Fruit fly (Drosophila melanogaster): Measurements from ENCODE around the gene CecA2.

CecA2 gene

DNA sequence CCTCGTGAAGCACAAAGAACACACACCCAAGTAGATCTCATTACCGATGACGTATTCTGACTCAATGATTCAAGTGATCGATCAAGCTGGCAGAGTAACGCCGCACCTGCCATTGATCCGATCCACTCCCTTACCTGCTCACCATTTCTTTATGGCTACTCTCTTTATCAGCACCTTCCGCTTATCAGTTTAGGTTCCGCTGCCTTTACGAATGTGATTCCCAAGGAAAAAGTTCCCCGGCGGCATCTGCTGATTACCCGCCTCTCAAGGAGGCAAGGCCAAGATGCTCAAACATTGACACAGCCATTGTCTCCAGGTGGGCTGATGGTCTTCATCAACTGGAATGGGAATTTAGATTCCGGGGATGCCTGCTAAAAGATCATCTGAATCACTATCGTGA, 3.1 kb downstream of the CecA2 start:
- TF ChIP-seq vvl (GFP tag; IDR thresholded peaks at IDR 0.05) (no peak), lab (GFP tag; optimal IDR thresholded peaks at IDR 0.05) (peak; percentile 29), hb (GFP tag; IDR thresholded peaks at IDR 0.05; ENCODE audit: partially characterized antibody) (0 out of 3 replicates have a peak, but pooled peaks have one; percentile 9), bigmax (GFP tag; optimal IDR thresholded peaks at IDR 0.05) (no peak), CG2889 (GFP tag; IDR thresholded peaks at IDR 0.05) (no peak), Spps (tag; optimal IDR thresholded peaks at IDR 0.05) (no peak), pb (GFP tag; optimal IDR thresholded peaks at IDR 0.05) (no peak), CG31224 (GFP tag; IDR thresholded peaks at IDR 0.05) (no peak)

DNA sequence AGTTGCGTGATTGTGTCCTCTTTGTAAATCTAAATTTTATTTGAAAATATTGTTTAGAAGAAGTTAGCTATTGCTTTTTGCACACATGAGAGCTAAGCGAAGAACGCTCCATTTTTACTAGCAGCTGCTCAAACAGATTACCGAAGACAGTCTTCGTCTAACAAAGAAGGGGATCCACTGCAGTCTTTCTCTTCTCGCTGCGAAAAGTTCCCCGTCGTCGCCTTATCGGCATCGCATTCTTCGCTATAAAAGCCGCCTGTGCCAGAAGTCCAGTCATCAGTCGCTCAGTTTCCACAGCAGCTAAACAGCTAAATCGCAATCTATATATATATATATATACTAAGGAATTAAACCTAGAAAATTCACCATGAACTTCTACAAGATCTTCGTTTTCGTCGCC, 4.3 kb downstream of the CecA2 start, which contains the start of gene CecC:
Gene CecC, plus strand, starts transcription at position 275 of the 400 bp plus-strand sequence.
- TF ChIP-seq mam (GFP tag; optimal IDR thresholded peaks at IDR 0.05) (no peak), CG9437 (GFP tag; optimal IDR thresholded peaks at IDR 0.05) (no peak), bbx (GFP tag; IDR thresholded peaks at IDR 0.05; ENCODE audit: partially characterized antibody) (no peak), CG15011 (GFP tag; optimal IDR thresholded peaks at IDR 0.05) (no peak), Poxn (GFP tag; IDR thresholded peaks at IDR 0.05) (no peak), sim (GFP tag; IDR thresholded peaks at IDR 0.05) (no peak), Neu2 (GFP tag; optimal IDR thresholded peaks at IDR 0.05; ENCODE audit: borderline replicate concordance) (no peak), CG30431 (GFP tag; optimal IDR thresholded peaks at IDR 0.05) (no peak), CG4617 (GFP tag; optimal IDR thresholded peaks at IDR 0.05; ENCODE audit: borderline replicate concordance) (no peak), dimm (GFP tag; IDR thresholded peaks at IDR 0.05) (no peak), CG12659 (GFP tag; optimal IDR thresholded peaks at IDR 0.05) (no peak), tx (GFP tag; optimal IDR thresholded peaks at IDR 0.05) (no peak), Dp (GFP tag; optimal IDR thresholded peaks at IDR 0.05) (no peak), ase (GFP tag; IDR thresholded peaks at IDR 0.05) (no peak)

dm6 chr3R:30222236-30222635, 10.3 kb downstream of the CecA2 start:
- TF ChIP-seq Doc2 (GFP tag; IDR thresholded peaks at IDR 0.05) (no peak), esg (GFP tag; conservative IDR thresholded peaks at IDR 0.05) (0 out of 2 replicates have a peak, but pooled peaks have one; percentile 18), NfI (GFP tag; optimal IDR thresholded peaks at IDR 0.05) (no peak), CG13424 (tag; optimal IDR thresholded peaks at IDR 0.05) (peak; percentile 6), Hsf (GFP tag; optimal IDR thresholded peaks at IDR 0.05) (peak; percentile 3), trem (tag; optimal IDR thresholded peaks at IDR 0.05) (peak; percentile 16), ro (GFP tag; IDR thresholded peaks at IDR 0.05) (no peak), dysf (GFP tag; IDR thresholded peaks at IDR 0.05) (0 out of 3 replicates have a peak, but pooled peaks have one; percentile 6), CG18599 (GFP tag; optimal IDR thresholded peaks at IDR 0.05) (peak; percentile 9), onecut (GFP tag; IDR thresholded peaks at IDR 0.05) (no peak), GATAe (GFP tag; conservative IDR thresholded peaks at IDR 0.05) (no peak), vvl (GFP tag; IDR thresholded peaks at IDR 0.05) (peak; percentile 46; the same call in 1 of the 2 replicates), CG11247 (GFP tag; IDR thresholded peaks at IDR 0.05) (no peak), HLH3B (GFP tag; IDR thresholded peaks at IDR 0.05) (0 out of 2 replicates have a peak, but pooled peaks have one; percentile 13), pum (GFP tag; optimal IDR thresholded peaks at IDR 0.05) (no peak), Xbp1 (GFP tag; optimal IDR thresholded peaks at IDR 0.05) (peak; percentile 33), CG14014 (GFP tag; IDR thresholded peaks at IDR 0.05) (peak; percentile 19; the same call in 1 of the 2 replicates), CG17361 (GFP tag; IDR thresholded peaks at IDR 0.05) (0 out of 3 replicates have a peak, but pooled peaks have one; percentile 20), CG8388 (GFP tag; optimal IDR thresholded peaks at IDR 0.05) (peak; percentile 19), CG6689 (GFP tag; IDR thresholded peaks at IDR 0.05) (peak; percentile 52; the same call in 1 of the 2 replicates), CG31441 (GFP tag; IDR thresholded peaks at IDR 0.05) (peak; percentile 44), unpg (GFP tag; optimal IDR thresholded peaks at IDR 0.05) (peak; percentile 41), CG7839 (tag; optimal IDR thresholded peaks at IDR 0.05) (peak; percentile 41), Sry-β (GFP tag; optimal IDR thresholded peaks at IDR 0.05) (peak; percentile 73), CG13894 (tag; optimal IDR thresholded peaks at IDR 0.05) (no peak), ken (GFP tag; IDR thresholded peaks at IDR 0.05) (0 out of 3 replicates have a peak, but pooled peaks have one; percentile 49), Neu2 (GFP tag; optimal IDR thresholded peaks at IDR 0.05; ENCODE audit: borderline replicate concordance) (no peak), prd (optimal IDR thresholded peaks at IDR 0.05) (no peak), prd (GFP tag; IDR thresholded peaks at IDR 0.05) (peak; percentile 71; the same call in 2 of the 3 replicates)

Data from whole organism, embryonic.